Fruit fly (Drosophila melanogaster): Measurements from ENCODE around the gene Trhn.

DNA sequence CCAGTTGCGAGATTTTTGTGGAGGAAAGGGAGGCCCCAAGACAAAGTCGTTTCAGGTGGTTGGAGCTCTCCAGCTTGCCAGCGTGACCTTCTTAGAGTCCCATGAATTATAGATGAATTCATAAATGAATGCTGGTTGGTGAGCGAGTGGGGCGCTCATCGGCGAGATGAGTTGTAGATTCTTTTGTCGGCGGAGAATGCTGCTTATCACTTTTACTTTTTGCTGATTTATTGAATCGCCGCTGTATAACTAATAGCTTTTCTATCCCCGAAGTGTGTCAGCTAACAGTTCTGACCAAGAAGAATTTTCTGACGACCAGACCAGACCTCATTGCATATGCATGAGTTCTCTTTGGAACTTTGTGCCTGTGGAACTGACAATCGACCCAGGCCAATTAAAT, 19.1 kb upstream of the Trhn start:
- TF ChIP-seq CG34367 (tag; optimal IDR thresholded peaks at IDR 0.05) (no peak), EcR (GFP tag; optimal IDR thresholded peaks at IDR 0.05) (no peak), CG13204 (GFP tag; optimal IDR thresholded peaks at IDR 0.05) (no peak), CG32121 (GFP tag; IDR thresholded peaks at IDR 0.05) (no peak), CG10348 (GFP tag; IDR thresholded peaks at IDR 0.05) (no peak), CG4496 (GFP tag; IDR thresholded peaks at IDR 0.05) (no peak), CG9948 (tag; optimal IDR thresholded peaks at IDR 0.05) (no peak), fd96Ca (GFP tag; IDR thresholded peaks at IDR 0.05) (no peak), CG12605 (GFP tag; IDR thresholded peaks at IDR 0.05) (no peak), Pif1B (GFP tag; optimal IDR thresholded peaks at IDR 0.05) (no peak), CG8159 (tag; optimal IDR thresholded peaks at IDR 0.05) (no peak), CG17806 (tag; optimal IDR thresholded peaks at IDR 0.05) (no peak), CG8301 (tag; optimal IDR thresholded peaks at IDR 0.05) (no peak), CG14655 (GFP tag; optimal IDR thresholded peaks at IDR 0.05) (no peak)
